Worm (Caenorhabditis elegans): ENCODE results near the gene F40F11.3.

The F40F11.3 gene

DNA sequence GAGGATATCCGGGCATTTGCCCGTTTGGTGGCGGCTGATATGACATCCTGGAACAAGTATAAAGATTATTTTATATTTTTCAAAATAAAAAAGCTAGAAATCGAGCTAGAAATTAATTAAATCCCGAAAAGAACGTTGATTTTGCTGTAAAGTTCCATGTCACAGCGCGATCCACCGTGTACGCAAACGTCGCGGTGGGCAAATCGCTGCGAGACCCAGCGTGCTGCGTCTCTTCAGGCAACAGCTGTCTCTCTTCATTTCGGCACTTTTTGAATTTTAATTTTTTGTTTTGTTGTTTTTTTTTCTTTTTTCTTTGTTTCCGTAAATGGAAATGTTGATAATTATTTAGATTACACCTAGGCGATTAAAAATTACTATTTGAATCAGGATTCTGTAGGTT, 27.7 kb downstream of the F40F11.3 start, which contains the start of gene sec-24.1 (continued):
- no peak for TF ChIP-seq ces-1 (GFP tag; optimal IDR thresholded peaks at IDR 0.05)
- peak; percentile 28 for TF ChIP-seq C34B4.2 (tag; optimal IDR thresholded peaks at IDR 0.05)
- TF ChIP-seq hlh-4 (tag; optimal IDR thresholded peaks at IDR 0.05), result no peak
- TF ChIP-seq zip-4 (GFP tag; optimal IDR thresholded peaks at IDR 0.05), result peak; percentile 79
- TF ChIP-seq sox-4 (tag; optimal IDR thresholded peaks at IDR 0.05), result peak; percentile 79
- TF ChIP-seq nhr-47 (tag; optimal IDR thresholded peaks at IDR 0.05), result peak; percentile 95
- peak; percentile 91 to 95 (median 92) for TF ChIP-seq dpl-1 (GFP tag; optimal IDR thresholded peaks at IDR 0.05)
- TF ChIP-seq pqm-1 (tag; optimal IDR thresholded peaks at IDR 0.05), result no peak
- peak; percentile 93 for TF ChIP-seq lin-14 (GFP tag; optimal IDR thresholded peaks at IDR 0.05)
- TF ChIP-seq blmp-1 (tag; optimal IDR thresholded peaks at IDR 0.05), result peak; percentile 28
- peak; percentile 31 for TF ChIP-seq hpl-2 (GFP tag; optimal IDR thresholded peaks at IDR 0.05)
- peak; percentile 83 for TF ChIP-seq fos-1 (tag; optimal IDR thresholded peaks at IDR 0.05)
- no peak for TF ChIP-seq hlh-17 (GFP tag; optimal IDR thresholded peaks at IDR 0.05; ENCODE audit: borderline replicate concordance)
- no peak for TF ChIP-seq nhr-12 (tag; optimal IDR thresholded peaks at IDR 0.05)
- peak in 1 of 2 experiments; percentile 65 for TF ChIP-seq ztf-11 (tag; optimal IDR thresholded peaks at IDR 0.05)
- no peak for TF ChIP-seq unc-98 (GFP tag; IDR thresholded peaks at IDR 0.05)
- peak; percentile 79 for TF ChIP-seq irx-1 (tag; optimal IDR thresholded peaks at IDR 0.05)
- peak; percentile 55 for TF ChIP-seq fkh-4 (tag; optimal IDR thresholded peaks at IDR 0.05; ENCODE audit: borderline replicate concordance)
- TF ChIP-seq ceh-88 (GFP tag; IDR thresholded peaks at IDR 0.05), result peak; percentile 42; the same call in 1 of the 2 replicates
- no peak for TF ChIP-seq vab-15 (tag; optimal IDR thresholded peaks at IDR 0.05)
- TF ChIP-seq nhr-90 (tag; optimal IDR thresholded peaks at IDR 0.05; ENCODE audit: poor library complexity), result peak; percentile 92
- peak; percentile 89 for TF ChIP-seq lin-39 (tag; optimal IDR thresholded peaks at IDR 0.05)
- peak; percentile 88 for TF ChIP-seq skn-1 (tag; optimal IDR thresholded peaks at IDR 0.05)
- peak; percentile 94 for TF ChIP-seq xbp-1 (tag; optimal IDR thresholded peaks at IDR 0.05)
- peak; percentile 92 to 97 for TF ChIP-seq lin-35 (GFP tag; optimal IDR thresholded peaks at IDR 0.05)
- TF ChIP-seq ceh-82 (tag; optimal IDR thresholded peaks at IDR 0.05), result peak; percentile 82 to 92 (median 91)
- no peak for TF ChIP-seq alr-1 (tag; optimal IDR thresholded peaks at IDR 0.05; ENCODE audit: borderline replicate concordance)
- TF ChIP-seq nhr-11 (tag; optimal IDR thresholded peaks at IDR 0.05), result peak; percentile 87
- peak; percentile 87 for TF ChIP-seq mep-1 (tag; optimal IDR thresholded peaks at IDR 0.05)
- peak; percentile 96 for TF ChIP-seq nhr-71 (tag; optimal IDR thresholded peaks at IDR 0.05)
- TF ChIP-seq rnt-1 (tag; optimal IDR thresholded peaks at IDR 0.05), result peak; percentile 95
- peak; percentile 75 for TF ChIP-seq lin-13 (GFP tag; optimal IDR thresholded peaks at IDR 0.05)
- no peak for TF ChIP-seq nhr-76 (tag; optimal IDR thresholded peaks at IDR 0.05)
- TF ChIP-seq nhr-77 (tag; optimal IDR thresholded peaks at IDR 0.05), result peak; percentile 26
- peak; percentile 72 for TF ChIP-seq fkh-8 (tag; optimal IDR thresholded peaks at IDR 0.05)
- TF ChIP-seq C16A3.4 (tag; optimal IDR thresholded peaks at IDR 0.05), result peak; percentile 93

DNA sequence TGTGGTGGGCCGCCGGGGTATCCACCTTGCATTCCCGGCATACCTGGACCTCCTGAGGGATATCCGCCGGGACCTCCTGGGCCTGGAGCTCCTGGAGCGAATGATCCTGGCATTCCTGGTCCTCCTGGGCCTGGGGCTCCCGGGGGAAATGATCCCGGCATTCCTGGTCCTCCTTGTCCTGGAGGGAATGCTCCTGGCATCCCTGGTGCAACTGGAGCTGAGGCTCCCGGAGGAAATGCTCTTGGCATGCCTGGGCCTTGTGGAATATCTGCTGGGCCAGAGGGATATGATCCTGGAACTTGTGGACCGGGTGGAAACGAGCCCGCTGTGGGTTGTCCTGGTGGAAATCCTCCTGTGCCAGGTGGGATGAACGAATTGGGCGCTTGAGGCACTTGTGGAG, 28.8 kb downstream of the F40F11.3 start:
- TF ChIP-seq alr-1 (tag; optimal IDR thresholded peaks at IDR 0.05; ENCODE audit: borderline replicate concordance), result peak; percentile 19
- TF ChIP-seq zag-1 (tag; optimal IDR thresholded peaks at IDR 0.05), result no peak
- TF ChIP-seq ceh-8 (GFP tag; optimal IDR thresholded peaks at IDR 0.05), result peak; percentile 41
- no peak for TF ChIP-seq efl-1 (optimal IDR thresholded peaks at IDR 0.05)
- TF ChIP-seq efl-1 (GFP tag; optimal IDR thresholded peaks at IDR 0.05 in 1 of 2), result peak in 1 of 2 experiments; percentile 78

DNA sequence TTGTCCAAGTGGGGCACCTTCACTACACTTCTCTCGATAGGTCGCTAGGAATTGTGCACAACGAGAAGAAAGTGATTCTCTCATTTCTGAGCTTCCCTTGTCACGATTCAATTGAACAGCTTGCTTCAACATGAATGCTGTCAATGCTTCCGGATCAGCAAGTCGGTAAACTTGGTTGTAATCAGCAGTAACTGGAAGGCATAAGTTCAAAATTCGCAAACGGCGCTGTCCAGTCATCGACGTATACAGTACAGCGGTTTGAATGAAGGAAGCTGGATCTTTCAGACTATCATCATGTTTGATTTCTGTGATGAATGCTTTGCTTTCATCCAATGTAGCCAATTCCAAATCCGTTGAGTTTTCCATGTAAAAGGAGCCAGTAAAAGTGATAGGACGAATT, 30.7 kb downstream of the F40F11.3 start:
- TF ChIP-seq pag-3 (tag; optimal IDR thresholded peaks at IDR 0.05; ENCODE audit: borderline replicate concordance, insufficient read depth) (no peak), nhr-237 (tag; optimal IDR thresholded peaks at IDR 0.05) (no peak), ceh-63 (GFP tag; optimal IDR thresholded peaks at IDR 0.05) (no peak), nhr-19 (GFP tag; conservative IDR thresholded peaks at IDR 0.05) (no peak), ceh-8 (GFP tag; optimal IDR thresholded peaks at IDR 0.05) (no peak)

Data from whole organism, L1 larva.